Fruit fly (Drosophila melanogaster) whole organism, prepupa: ENCODE measurements around the gene CG14079.
A peak's percentile ranks its signal among the peaks of the same experiment; 100 is the strongest.

Experiments
- Blimp-1 ChIP-seq: fragments of 200-800 bp; sonication (Bioruptor generic); optimal IDR thresholded peaks from 3 replicates; lab custom pipeline; 2017; ENCODE audit warnings: missing biosample characterization, missing genetic modification characterization, mild to moderate bottlenecking, moderate library complexity, missing genetic modification reagents
- CG10631 ChIP-seq: fragments of 200-800 bp; sonication (Bioruptor generic); optimal IDR thresholded peaks from 2 replicates; lab custom pipeline; 2016; ENCODE audit warnings: missing biosample characterization, missing genetic modification characterization
- CG10669 ChIP-seq: fragments of 200-800 bp; sonication (Bioruptor generic); optimal IDR thresholded peaks from 3 replicates; lab custom pipeline; 2018; ENCODE audit warnings: missing biosample characterization, mild to moderate bottlenecking, missing genetic modification characterization, moderate library complexity
- CG11762 ChIP-seq: fragments of 200-800 bp; sonication (Bioruptor generic); optimal IDR thresholded peaks from 3 replicates; lab custom pipeline; 2016; ENCODE audit warnings: missing biosample characterization, missing genetic modification characterization; ENCODE audit not compliant: insufficient read depth
- CG11902 ChIP-seq: fragments of 200-800 bp; sonication (Bioruptor generic); optimal IDR thresholded peaks from 3 replicates; lab custom pipeline; 2016; ENCODE audit warnings: missing biosample characterization, missing genetic modification characterization
- CG15336 ChIP-seq: fragments of 200-800 bp; sonication (Bioruptor generic); IDR thresholded peaks from 2 replicates; pipeline ENCODE4 v1.3.6; 2022; ENCODE audit warnings: missing biosample characterization, missing genetic modification characterization
- CG16779 ChIP-seq: fragments of 200-800 bp; sonication (Bioruptor generic); optimal IDR thresholded peaks from 3 replicates; lab custom pipeline; 2017; ENCODE audit warnings: missing biosample characterization, mild to moderate bottlenecking, missing genetic modification characterization
- CG3032 ChIP-seq: fragments of 200-800 bp; optimal IDR thresholded peaks from 2 replicates; lab custom pipeline; 2019; ENCODE audit warnings: missing biosample characterization, mild to moderate bottlenecking, missing genetic modification characterization, moderate library complexity
- CG31627 ChIP-seq: fragments of 200-800 bp; sonication (Bioruptor generic); optimal IDR thresholded peaks from 3 replicates; lab custom pipeline; 2016; ENCODE audit warnings: missing biosample characterization, missing genetic modification characterization
- CG32006 ChIP-seq: fragments of 200-800 bp; sonication (Bioruptor generic); optimal IDR thresholded peaks from 3 replicates; lab custom pipeline; 2017; ENCODE audit warnings: missing biosample characterization, mild to moderate bottlenecking, missing genetic modification characterization
- CG34406 ChIP-seq: fragments of 200-800 bp; sonication (Bioruptor generic); optimal IDR thresholded peaks from 3 replicates; lab custom pipeline; 2016; ENCODE audit warnings: missing biosample characterization, missing genetic modification characterization
- CG3919 ChIP-seq: fragments of 200-800 bp; sonication (Bioruptor generic); optimal IDR thresholded peaks from 3 replicates; lab custom pipeline; 2016; ENCODE audit warnings: missing biosample characterization, missing genetic modification characterization
- CG4318 ChIP-seq: fragments of 200-800 bp; sonication (Bioruptor generic); optimal IDR thresholded peaks from 3 replicates; lab custom pipeline; 2017; ENCODE audit warnings: missing biosample characterization, mild to moderate bottlenecking, missing genetic modification characterization
- CG6163 ChIP-seq: fragments of 200-800 bp; sonication (Bioruptor generic); IDR thresholded peaks from 3 replicates; pipeline ENCODE4 v1.3.6; 2022; ENCODE audit warnings: missing biosample characterization, missing genetic modification characterization
- CG6276 ChIP-seq: fragments of 200-800 bp; sonication (Bioruptor generic); optimal IDR thresholded peaks from 2 replicates; lab custom pipeline; 2017; ENCODE audit warnings: missing biosample characterization, mild to moderate bottlenecking, missing genetic modification characterization
- CG6792 ChIP-seq: fragments of 200-800 bp; sonication (Bioruptor generic); optimal IDR thresholded peaks from 3 replicates; lab custom pipeline; 2016; ENCODE audit warnings: missing biosample characterization, missing genetic modification characterization
- CG6808 ChIP-seq: fragments of 200-800 bp; sonication (Bioruptor generic); optimal IDR thresholded peaks from 3 replicates; lab custom pipeline; 2017; ENCODE audit warnings: missing biosample characterization, missing genetic modification characterization, mild to moderate bottlenecking, moderate library complexity, missing genetic modification reagents
- CG6854 ChIP-seq: fragments of 200-800 bp; sonication (Bioruptor generic); optimal IDR thresholded peaks from 2 replicates; lab custom pipeline; 2017; ENCODE audit warnings: missing biosample characterization, mild to moderate bottlenecking, missing genetic modification characterization
- CG8119 ChIP-seq: fragments of 200-800 bp; sonication (Bioruptor generic); IDR thresholded peaks from 3 replicates; pipeline ENCODE4 v1.3.6; 2022; ENCODE audit warnings: missing biosample characterization, missing genetic modification characterization
- CG8319 ChIP-seq: fragments of 200-800 bp; sonication (Bioruptor generic); optimal IDR thresholded peaks from 3 replicates; lab custom pipeline; 2016; ENCODE audit warnings: missing biosample characterization, missing genetic modification characterization
- CG8632 ChIP-seq: fragments of 200-800 bp; sonication (Bioruptor generic); optimal IDR thresholded peaks from 3 replicates; lab custom pipeline; 2016; ENCODE audit warnings: missing biosample characterization, missing genetic modification characterization
- Eip75B ChIP-seq: fragments of 200-800 bp; sonication (Bioruptor generic); optimal IDR thresholded peaks from 3 replicates; lab custom pipeline; 2016; ENCODE audit warnings: missing biosample characterization, missing genetic modification characterization
- Eip78C ChIP-seq: fragments of 200-800 bp; sonication (Bioruptor generic); peaks from one replicate; lab custom pipeline; 2016; ENCODE audit warnings: missing biosample characterization, missing genetic modification characterization
- Eip93F ChIP-seq: fragments of 200-800 bp; sonication (Bioruptor generic); optimal IDR thresholded peaks from 2 replicates; lab custom pipeline; 2016; ENCODE audit warnings: missing biosample characterization, mild to moderate bottlenecking, missing genetic modification characterization
- Ets21C ChIP-seq: fragments of 200-800 bp; sonication (Bioruptor generic); optimal IDR thresholded peaks from 3 replicates; lab custom pipeline; 2016; ENCODE audit warnings: missing biosample characterization, missing genetic modification characterization
- Ets96B ChIP-seq: fragments of 200-800 bp; optimal IDR thresholded peaks from 2 replicates; lab custom pipeline; 2019; ENCODE audit warnings: missing biosample characterization, mild to moderate bottlenecking, missing genetic modification characterization, moderate library complexity
- Gug ChIP-seq: fragments of 200-800 bp; sonication (Bioruptor generic); IDR thresholded peaks from 2 replicates; pipeline ENCODE4 v1.3.6; 2022; ENCODE audit warnings: missing biosample characterization, missing genetic modification characterization
- Hr39 ChIP-seq: fragments of 200-800 bp; sonication (Bioruptor generic); optimal IDR thresholded peaks from 2 replicates; lab custom pipeline; 2016; ENCODE audit warnings: missing biosample characterization, missing genetic modification characterization
- Hr4 ChIP-seq: fragments of 200-800 bp; sonication (Bioruptor generic); optimal IDR thresholded peaks from 3 replicates; lab custom pipeline; 2016; ENCODE audit warnings: missing biosample characterization, missing genetic modification characterization
- Lpt ChIP-seq: fragments of 200-800 bp; sonication (Bioruptor generic); optimal IDR thresholded peaks from 3 replicates; lab custom pipeline; 2016; ENCODE audit warnings: missing biosample characterization, missing genetic modification characterization
- Met ChIP-seq: fragments of 200-800 bp; sonication (Bioruptor generic); optimal IDR thresholded peaks from 3 replicates; lab custom pipeline; 2016; ENCODE audit warnings: missing biosample characterization, missing genetic modification characterization
- OdsH ChIP-seq: fragments of 200-800 bp; sonication (Bioruptor generic); optimal IDR thresholded peaks from 3 replicates; lab custom pipeline; 2016; ENCODE audit warnings: missing biosample characterization, missing genetic modification characterization
- Smox ChIP-seq: fragments of 200-800 bp; sonication (Bioruptor generic); optimal IDR thresholded peaks from 3 replicates; lab custom pipeline; 2016; ENCODE audit warnings: missing biosample characterization, missing genetic modification characterization
- Sox102F ChIP-seq: fragments of 200-800 bp; sonication (Bioruptor generic); optimal IDR thresholded peaks from 2 replicates; lab custom pipeline; 2016; ENCODE audit warnings: missing biosample characterization, mild to moderate bottlenecking, missing genetic modification characterization
- Sox14 ChIP-seq: fragments of 200-800 bp; sonication (Bioruptor generic); optimal IDR thresholded peaks from 3 replicates; lab custom pipeline; 2016; ENCODE audit warnings: missing biosample characterization, missing genetic modification characterization
- achi ChIP-seq: fragments of 200-800 bp; sonication (Bioruptor generic); optimal IDR thresholded peaks from 3 replicates; lab custom pipeline; 2016; ENCODE audit warnings: missing biosample characterization, missing genetic modification characterization
- acj6 ChIP-seq: fragments of 200-800 bp; sonication (Bioruptor generic); optimal IDR thresholded peaks from 3 replicates; lab custom pipeline; 2016; ENCODE audit warnings: missing biosample characterization, missing genetic modification characterization
- cyc ChIP-seq: fragments of 200-800 bp; sonication (Bioruptor generic); optimal IDR thresholded peaks from 3 replicates; lab custom pipeline; 2016; ENCODE audit warnings: missing biosample characterization, missing genetic modification characterization
- dac ChIP-seq: fragments of 200-800 bp; sonication (Bioruptor generic); optimal IDR thresholded peaks from 2 replicates; lab custom pipeline; 2017; ENCODE audit warnings: missing biosample characterization, mild to moderate bottlenecking, missing genetic modification characterization
- eg ChIP-seq: fragments of 200-800 bp; sonication (Bioruptor generic); IDR thresholded peaks from 3 replicates; pipeline ENCODE4 v1.3.6; 2022; ENCODE audit warnings: missing biosample characterization, missing genetic modification characterization
- esn ChIP-seq: fragments of 200-800 bp; sonication (Bioruptor generic); optimal IDR thresholded peaks from 2 replicates; lab custom pipeline; 2016; ENCODE audit warnings: missing biosample characterization, mild to moderate bottlenecking, missing genetic modification characterization, moderate library complexity
- fd59A ChIP-seq: fragments of 200-800 bp; sonication (Bioruptor generic); optimal IDR thresholded peaks from 2 replicates; lab custom pipeline; 2017; ENCODE audit warnings: missing biosample characterization, mild to moderate bottlenecking, missing genetic modification characterization, missing genetic modification reagents
- fd85E ChIP-seq: fragments of 200-800 bp; sonication (Bioruptor generic); optimal IDR thresholded peaks from 3 replicates; lab custom pipeline; 2016; ENCODE audit warnings: missing biosample characterization, missing genetic modification characterization
- fkh ChIP-seq: fragments of 200-800 bp; sonication (Bioruptor generic); optimal IDR thresholded peaks from 3 replicates; lab custom pipeline; 2017; ENCODE audit warnings: missing biosample characterization, mild to moderate bottlenecking, missing genetic modification characterization, moderate library complexity
- lz ChIP-seq: fragments of 200-800 bp; sonication (Bioruptor generic); optimal IDR thresholded peaks from 3 replicates; lab custom pipeline; 2016; ENCODE audit warnings: missing biosample characterization, missing genetic modification characterization
- salr ChIP-seq, 2 experiments: fragments of 200-800 bp; sonication (Bioruptor generic); optimal IDR thresholded peaks; 3 replicates each; lab custom pipeline; 2016 to 2018; ENCODE audit warnings: missing biosample characterization in 2 of 2, missing genetic modification characterization in 2 of 2, mild to moderate bottlenecking in 1 of 2
- spab ChIP-seq: fragments of 200-800 bp; sonication (Bioruptor generic); optimal IDR thresholded peaks from 2 replicates; lab custom pipeline; 2017; ENCODE audit warnings: missing biosample characterization, mild to moderate bottlenecking, missing genetic modification characterization, missing genetic modification reagents
- svp ChIP-seq: fragments of 200-800 bp; sonication (Bioruptor generic); peaks from one replicate; lab custom pipeline; 2016; ENCODE audit warnings: missing biosample characterization, missing genetic modification characterization
- vri ChIP-seq: fragments of 200-800 bp; sonication (Bioruptor generic); optimal IDR thresholded peaks from 3 replicates; lab custom pipeline; 2016; ENCODE audit warnings: missing biosample characterization, mild to moderate bottlenecking, missing genetic modification characterization

CG14079 gene

DNA sequence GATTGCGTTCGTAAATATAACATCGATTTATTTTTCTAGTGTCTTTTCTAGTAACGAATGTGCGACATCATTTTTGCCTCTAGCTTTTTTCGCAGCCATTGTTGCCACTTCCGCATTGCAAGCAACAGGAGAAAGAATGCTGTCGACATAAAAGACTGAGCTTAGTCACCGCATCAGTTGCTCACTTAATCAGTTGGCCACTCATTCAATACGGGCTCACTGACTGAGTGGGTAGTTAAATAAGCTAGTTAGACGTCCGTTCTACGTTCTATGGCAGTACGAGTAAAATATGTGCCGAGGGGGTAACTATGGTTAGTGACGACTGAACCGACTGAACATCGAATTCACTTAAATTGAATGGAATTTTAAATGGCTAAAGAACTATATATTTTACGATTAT, 21.8 kb upstream of the CG14079 start:
- TF ChIP-seq Smox (no peak), salr (GFP tag; optimal IDR thresholded peaks at IDR 0.05; lab: Kevin White, UChicago) (no peak), CG11762 (GFP tag; lab: Kevin White, UChicago) (no peak), esn (GFP tag; lab: Kevin White, UChicago) (no peak), Sox14 (GFP tag; lab: Kevin White, UChicago) (no peak), Eip93F (no peak), Eip75B (GFP tag; lab: Kevin White, UChicago) (no peak), cyc (GFP tag; lab: Kevin White, UChicago) (no peak), lz (GFP tag; lab: Kevin White, UChicago) (no peak), acj6 (GFP tag; lab: Kevin White, UChicago) (no peak), Gug (GFP tag; lab: Robert Waterston, UW) (peak; percentile 7; the same call in 1 of the 2 replicates), eg (GFP tag; lab: Robert Waterston, UW) (no peak), CG8632 (GFP tag; lab: Kevin White, UChicago) (no peak), Eip78C (GFP tag; lab: Kevin White, UChicago) (peak; percentile 5), CG6276 (no peak), Hr4 (GFP tag; lab: Kevin White, UChicago) (no peak)
- TF ChIP-seq, all 60 proteins: peak for 2

DNA sequence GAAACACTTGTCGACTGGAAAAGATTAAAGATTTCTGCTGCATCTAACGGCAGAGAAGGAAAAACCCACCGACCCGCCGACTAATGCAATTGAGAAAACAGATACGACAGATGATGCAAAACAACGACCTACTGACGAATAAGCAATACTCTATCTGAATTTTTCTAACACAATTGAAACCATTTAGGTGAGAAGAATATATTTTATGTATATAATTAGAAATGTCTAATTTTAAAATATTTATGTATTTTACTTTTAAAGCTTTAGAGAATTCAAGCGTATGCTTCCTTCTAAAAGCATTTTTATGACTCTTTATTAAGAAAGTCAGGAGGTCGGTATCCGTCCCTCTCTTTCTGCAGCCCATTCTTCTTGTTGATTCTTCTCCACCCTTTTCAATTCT, 19.4 kb upstream of the CG14079 start:
- TF ChIP-seq CG6854 (GFP tag; lab: Kevin White, UChicago): no peak
- no peak for TF ChIP-seq Ets21C (GFP tag; lab: Kevin White, UChicago)
- TF ChIP-seq CG31627 (GFP tag; lab: Kevin White, UChicago): no peak
- no peak for TF ChIP-seq fd59A
- peak; percentile 23 for TF ChIP-seq Ets96B (tag; lab: Kevin White, UChicago)
- no peak for TF ChIP-seq Lpt (GFP tag; lab: Kevin White, UChicago)
- TF ChIP-seq CG6808 (GFP tag; lab: Kevin White, UChicago): no peak
- peak; percentile 19 for TF ChIP-seq achi (GFP tag; lab: Kevin White, UChicago)
- peak; percentile 31 for TF ChIP-seq CG4318 (GFP tag; lab: Kevin White, UChicago)
- no peak for TF ChIP-seq Hr39 (GFP tag; lab: Kevin White, UChicago)
- no peak for TF ChIP-seq fkh (GFP tag; lab: Kevin White, UChicago)
- TF ChIP-seq CG32006 (GFP tag; lab: Kevin White, UChicago): peak; percentile 57
- peak; percentile 20 for TF ChIP-seq CG3032 (tag; lab: Kevin White, UChicago)
- TF ChIP-seq CG6792: peak; percentile 9
- peak; percentile 10 for TF ChIP-seq esn (GFP tag; lab: Kevin White, UChicago)
- TF ChIP-seq vri (GFP tag; lab: Kevin White, UChicago): no peak
- TF ChIP-seq OdsH: peak; percentile 16
- peak; percentile 54; the same call in 2 of the 3 replicates for TF ChIP-seq CG8119
- peak; percentile 70 for TF ChIP-seq CG15336 (GFP tag; lab: Robert Waterston, UW)
- TF ChIP-seq acj6 (GFP tag; lab: Kevin White, UChicago): peak; percentile 18
- no peak for TF ChIP-seq CG8319
- TF ChIP-seq cyc (GFP tag; lab: Kevin White, UChicago): no peak
- TF ChIP-seq CG10669 (GFP tag; lab: Kevin White, UChicago): peak; percentile 6
- TF ChIP-seq CG6163: peak; percentile 59
- peak; percentile 3 for TF ChIP-seq Hr4 (GFP tag; lab: Kevin White, UChicago)
- TF ChIP-seq Gug (GFP tag; lab: Robert Waterston, UW): peak; percentile 56; the same call in 1 of the 2 replicates
- no peak for TF ChIP-seq CG16779 (tag; lab: Kevin White, UChicago)
- peak; percentile 63 for TF ChIP-seq eg (GFP tag; lab: Robert Waterston, UW)
- no peak for TF ChIP-seq Sox102F (GFP tag; lab: Kevin White, UChicago)
- peak; percentile 12 for TF ChIP-seq CG34406 (GFP tag; lab: Kevin White, UChicago)
- TF ChIP-seq Eip78C (GFP tag; lab: Kevin White, UChicago): peak; percentile 64
- TF ChIP-seq CG11902: no peak
- no peak for TF ChIP-seq Blimp-1 (GFP tag; lab: Kevin White, UChicago)
- TF ChIP-seq fd85E (GFP tag; lab: Kevin White, UChicago): no peak
- no peak for TF ChIP-seq spab
- no peak for TF ChIP-seq dac (GFP tag; lab: Kevin White, UChicago)
- TF ChIP-seq svp: peak; percentile 70
- peak in 1 of 2 experiments; percentile 28 for TF ChIP-seq salr (GFP tag; optimal IDR thresholded peaks at IDR 0.05; lab: Kevin White, UChicago)
- no peak for TF ChIP-seq CG6276
- peak; percentile 46 for TF ChIP-seq CG10631 (GFP tag; lab: Kevin White, UChicago)
- no peak for TF ChIP-seq Eip75B (GFP tag; lab: Kevin White, UChicago)
- TF ChIP-seq Met (GFP tag; lab: Kevin White, UChicago): peak; percentile 24
- peak; percentile 7 for TF ChIP-seq CG3919 (GFP tag; lab: Kevin White, UChicago)
